Worm (Caenorhabditis elegans): ENCODE data around the gene Y111B2A.12.

Y111B2A.12 gene

ce11 chrIII:12639214-12639613, 30.1 kb downstream of the Y111B2A.12 start:
- no peak for TF ChIP-seq T20F7.1 (GFP tag; optimal IDR thresholded peaks at IDR 0.05)
- TF ChIP-seq egl-43 (GFP tag; IDR thresholded peaks at IDR 0.05), result no peak
- no peak for TF ChIP-seq saeg-2 (GFP tag; IDR thresholded peaks at IDR 0.05)
- TF ChIP-seq aha-1 (tag), result no peak
- no peak for TF ChIP-seq hif-1 (tag; optimal IDR thresholded peaks at IDR 0.05)
- no peak for TF ChIP-seq ama-1 (optimal IDR thresholded peaks at IDR 0.05)
- TF ChIP-seq R02D3.7 (tag; optimal IDR thresholded peaks at IDR 0.05), result no peak
- TF ChIP-seq jun-1 (tag; optimal IDR thresholded peaks at IDR 0.05), result no peak
- no peak for TF ChIP-seq unc-130 (GFP tag; optimal IDR thresholded peaks at IDR 0.05)
- no peak for TF ChIP-seq ceh-28 (tag; optimal IDR thresholded peaks at IDR 0.05)
- no peak for TF ChIP-seq madf-9 (GFP tag; conservative IDR thresholded peaks at IDR 0.05)
- TF ChIP-seq daf-12 (tag; optimal IDR thresholded peaks at IDR 0.05), result no peak
- no peak for TF ChIP-seq nhr-10 (tag; optimal IDR thresholded peaks at IDR 0.05)

ce11 chrIII:12640386-12641024, 31.4 kb downstream of the Y111B2A.12 start:
- no peak for TF ChIP-seq nhr-76 (tag; optimal IDR thresholded peaks at IDR 0.05)
- TF ChIP-seq mxl-2 (GFP tag; conservative IDR thresholded peaks at IDR 0.05), result no peak
- TF ChIP-seq dpl-1 (GFP tag; optimal IDR thresholded peaks at IDR 0.05), result no peak
- TF ChIP-seq lir-3 (tag; optimal IDR thresholded peaks at IDR 0.05), result no peak
- no peak for TF ChIP-seq gei-8 (GFP tag; optimal IDR thresholded peaks at IDR 0.05)
- TF ChIP-seq ztf-11 (tag; optimal IDR thresholded peaks at IDR 0.05), result no peak
- TF ChIP-seq arid-1 (GFP tag; conservative IDR thresholded peaks at IDR 0.05), result no peak
- no peak for TF ChIP-seq nhr-237 (tag; optimal IDR thresholded peaks at IDR 0.05)
- TF ChIP-seq zag-1 (tag; optimal IDR thresholded peaks at IDR 0.05), result no peak
- TF ChIP-seq D1046.2 (GFP tag; IDR thresholded peaks at IDR 0.05), result no peak
- no peak for TF ChIP-seq ceh-32 (tag; optimal IDR thresholded peaks at IDR 0.05; ENCODE audit: poor library complexity)
- TF ChIP-seq spr-1 (tag; optimal IDR thresholded peaks at IDR 0.05), result no peak
- TF ChIP-seq nhr-25 (tag; optimal IDR thresholded peaks at IDR 0.05; ENCODE audit: borderline replicate concordance, insufficient read depth), result no peak
- TF ChIP-seq vab-7 (GFP tag; IDR thresholded peaks at IDR 0.05), result no peak
- TF ChIP-seq mxl-3 (GFP tag; optimal IDR thresholded peaks at IDR 0.05), result no peak
- no peak for TF ChIP-seq nhr-102 (tag; optimal IDR thresholded peaks at IDR 0.05)

ce11 chrIII:12642511-12643168, 33.6 kb downstream of the Y111B2A.12 start:
- TF ChIP-seq ceh-44 (GFP tag; IDR thresholded peaks at IDR 0.05), result no peak
- peak; percentile 71 for TF ChIP-seq aha-1 (tag)
- TF ChIP-seq nhr-102 (tag; optimal IDR thresholded peaks at IDR 0.05), result no peak
- TF ChIP-seq nhr-77 (tag; optimal IDR thresholded peaks at IDR 0.05), result no peak
- TF ChIP-seq ceh-20 (GFP tag; IDR thresholded peaks at IDR 0.05), result no peak

- TF ChIP-seq jun-1 (tag; optimal IDR thresholded peaks at IDR 0.05) (no peak), aha-1 (tag) (peak; percentile 32), hif-1 (tag; optimal IDR thresholded peaks at IDR 0.05) (no peak), ama-1 (optimal IDR thresholded peaks at IDR 0.05) (no peak), spr-1 (tag; optimal IDR thresholded peaks at IDR 0.05) (no peak)
Measured at ce11 chrIII:12644669-12645068, 35.6 kb downstream of the Y111B2A.12 start.

- TF ChIP-seq Y5F2A.4 (GFP tag; optimal IDR thresholded peaks at IDR 0.05) (no peak), arid-1 (GFP tag; conservative IDR thresholded peaks at IDR 0.05) (no peak), ztf-7 (tag; optimal IDR thresholded peaks at IDR 0.05) (no peak), snpc-4 (tag; optimal IDR thresholded peaks at IDR 0.05) (no peak), mdl-1 (tag; optimal IDR thresholded peaks at IDR 0.05) (no peak), cey-2 (tag; optimal IDR thresholded peaks at IDR 0.05; ENCODE audit: borderline replicate concordance, insufficient read depth) (no peak), nhr-48 (tag; optimal IDR thresholded peaks at IDR 0.05) (no peak), daf-16 (GFP tag; optimal IDR thresholded peaks at IDR 0.05) (no peak), daf-16 (tag; optimal IDR thresholded peaks at IDR 0.05) (no peak), zip-11 (GFP tag; IDR thresholded peaks at IDR 0.05) (no peak), saeg-2 (GFP tag; IDR thresholded peaks at IDR 0.05) (no peak), lin-1 (GFP tag; IDR thresholded peaks at IDR 0.05) (no peak), dmd-6 (GFP tag; IDR thresholded peaks at IDR 0.05) (no peak), sdz-12 (GFP tag; optimal IDR thresholded peaks at IDR 0.05) (no peak), hlh-11 (tag; optimal IDR thresholded peaks at IDR 0.05) (no peak)
Measured at ce11 chrIII:12651946-12652345, 42.9 kb downstream of the Y111B2A.12 start.

Measured in whole organism, L4 larva.